Worm (Caenorhabditis elegans): ENCODE measurements around the gene K10D2.5.

- TF ChIP-seq W03F9.2 (tag; optimal IDR thresholded peaks at IDR 0.05) (no peak), him-1 (tag; optimal IDR thresholded peaks at IDR 0.05) (no peak)
Measured at ce11 chrIII:5183372-5183771, 10.9 kb downstream of the K10D2.5 start.
